Fruit fly (Drosophila melanogaster) whole organism, embryonic: ENCODE results near the gene CG44088.

Source experiments
- Antp ChIP-seq: fragments of 200-800 bp; sonication (Bioruptor generic); optimal IDR thresholded peaks from 3 replicates; lab custom pipeline; 2016; ENCODE audit warnings: missing biosample characterization, missing genetic modification characterization
- CG11695 ChIP-seq: fragments of 200-800 bp; sonication (Bioruptor generic); IDR thresholded peaks from 3 replicates; pipeline ENCODE4 v1.3.6; 2022; ENCODE audit warnings: missing biosample characterization, missing genetic modification characterization
- CG12219 ChIP-seq: fragments of 200-800 bp; sonication (Bioruptor generic); optimal IDR thresholded peaks from 3 replicates; lab custom pipeline; 2018; ENCODE audit warnings: missing biosample characterization, mild to moderate bottlenecking, missing genetic modification characterization
- CG13296 ChIP-seq: fragments of 200-800 bp; sonication (Bioruptor generic); optimal IDR thresholded peaks from 3 replicates; lab custom pipeline; 2018; ENCODE audit warnings: missing biosample characterization, mild to moderate bottlenecking, missing genetic modification characterization
- CG14860 ChIP-seq: fragments of 200-800 bp; sonication (Bioruptor generic); IDR thresholded peaks from 3 replicates; pipeline ENCODE4 v1.3.6; 2022; ENCODE audit warnings: missing biosample characterization, missing genetic modification characterization; ENCODE audit not compliant: partially characterized antibody
- CG17802 ChIP-seq: fragments of 200-800 bp; sonication (Bioruptor generic); optimal IDR thresholded peaks from 2 replicates; lab custom pipeline; 2018; ENCODE audit warnings: missing biosample characterization, mild to moderate bottlenecking, missing genetic modification characterization, moderate library complexity
- CG17912 ChIP-seq: fragments of 200-800 bp; sonication (Bioruptor generic); optimal IDR thresholded peaks from 2 replicates; lab custom pipeline; 2018; ENCODE audit warnings: missing biosample characterization, mild to moderate bottlenecking, missing genetic modification characterization
- CG2120 ChIP-seq: fragments of 200-800 bp; sonication (Bioruptor generic); optimal IDR thresholded peaks from 3 replicates; lab custom pipeline; 2016; ENCODE audit warnings: missing biosample characterization, missing genetic modification characterization
- CG2712 ChIP-seq: fragments of 200-800 bp; optimal IDR thresholded peaks from 3 replicates; lab custom pipeline; 2019; ENCODE audit warnings: missing biosample characterization, mild to moderate bottlenecking, missing genetic modification characterization, moderate library complexity
- CG2875 ChIP-seq: fragments of 200-800 bp; sonication (Bioruptor generic); optimal IDR thresholded peaks from 2 replicates; lab custom pipeline; 2017; ENCODE audit warnings: missing biosample characterization, mild to moderate bottlenecking, missing genetic modification characterization, missing genetic modification reagents
- CG4282 ChIP-seq: fragments of 200-800 bp; sonication (Bioruptor generic); optimal IDR thresholded peaks from 2 replicates; lab custom pipeline; 2016; ENCODE audit warnings: missing biosample characterization, missing genetic modification characterization
- CG4424 ChIP-seq: fragments of 200-800 bp; sonication (Bioruptor generic); optimal IDR thresholded peaks from 3 replicates; lab custom pipeline; 2016; ENCODE audit warnings: missing biosample characterization, missing genetic modification characterization
- CG5245 ChIP-seq: fragments of 200-800 bp; sonication (Bioruptor generic); optimal IDR thresholded peaks from 3 replicates; lab custom pipeline; 2016; ENCODE audit warnings: missing biosample characterization, missing genetic modification characterization
- CG6791 ChIP-seq: fragments of 200-800 bp; sonication (Bioruptor generic); IDR thresholded peaks from 3 replicates; pipeline ENCODE4 v1.3.6; 2022; ENCODE audit warnings: missing biosample characterization, missing genetic modification characterization; ENCODE audit not compliant: partially characterized antibody
- CG6854 ChIP-seq: fragments of 200-800 bp; sonication (Bioruptor generic); optimal IDR thresholded peaks from 3 replicates; lab custom pipeline; 2017; ENCODE audit warnings: missing biosample characterization, mild to moderate bottlenecking, missing genetic modification characterization
- CG7372 ChIP-seq: fragments of 200-800 bp; sonication (Bioruptor generic); IDR thresholded peaks from 2 replicates; pipeline ENCODE4 v1.3.6; 2022; ENCODE audit warnings: missing biosample characterization, missing genetic modification characterization
- CG7839 ChIP-seq: fragments of 200-800 bp; sonication (Bioruptor generic); optimal IDR thresholded peaks from 3 replicates; lab custom pipeline; 2018; ENCODE audit warnings: missing biosample characterization, mild to moderate bottlenecking, missing genetic modification characterization, moderate library complexity
- CG8924 ChIP-seq: fragments of 200-800 bp; optimal IDR thresholded peaks from 3 replicates; lab custom pipeline; 2019; ENCODE audit warnings: missing biosample characterization, mild to moderate bottlenecking, missing genetic modification characterization, moderate library complexity
- CG9932 ChIP-seq: fragments of 200-800 bp; sonication (Bioruptor generic); IDR thresholded peaks from 2 replicates; pipeline ENCODE4 v1.3.6; 2022; ENCODE audit warnings: missing biosample characterization, missing genetic modification characterization
- Chrac-16 ChIP-seq: fragments of 200-800 bp; sonication (Bioruptor generic); optimal IDR thresholded peaks from 3 replicates; lab custom pipeline; 2016; ENCODE audit warnings: missing biosample characterization, missing genetic modification characterization
- Dll ChIP-seq: fragments of 200-800 bp; sonication (Bioruptor generic); IDR thresholded peaks from 4 replicates; pipeline ENCODE4 v1.3.6; 2022; ENCODE audit warnings: missing biosample characterization, missing genetic modification characterization; ENCODE audit not compliant: partially characterized antibody
- Drgx ChIP-seq: fragments of 200-800 bp; sonication (Bioruptor generic); IDR thresholded peaks from 2 replicates; pipeline ENCODE4 v1.3.6; 2022; ENCODE audit warnings: missing biosample characterization, missing genetic modification characterization
- HHEX ChIP-seq: fragments of 200-800 bp; sonication (Bioruptor generic); optimal IDR thresholded peaks from 3 replicates; lab custom pipeline; 2017; ENCODE audit warnings: missing biosample characterization, mild to moderate bottlenecking, missing genetic modification characterization, missing genetic modification reagents
- Hr3 ChIP-seq: fragments of 200-800 bp; sonication (Bioruptor generic); optimal IDR thresholded peaks from 3 replicates; lab custom pipeline; 2016; ENCODE audit warnings: missing biosample characterization, missing genetic modification characterization
- Hr39 ChIP-seq: fragments of >200 bp; optimal IDR thresholded peaks from 2 replicates; lab custom pipeline; 2017
- Myb ChIP-seq: fragments of 200-800 bp; sonication (Bioruptor generic); optimal IDR thresholded peaks from 2 replicates; lab custom pipeline; 2016; ENCODE audit warnings: missing biosample characterization, missing genetic modification characterization
- Nf-YC ChIP-seq: fragments of 200-800 bp; optimal IDR thresholded peaks from 3 replicates; lab custom pipeline; 2019; ENCODE audit warnings: missing biosample characterization, mild to moderate bottlenecking, missing genetic modification characterization, moderate library complexity
- Sox100B ChIP-seq: fragments of 200-800 bp; sonication (Bioruptor generic); optimal IDR thresholded peaks from 3 replicates; lab custom pipeline; 2018; ENCODE audit warnings: missing biosample characterization, mild to moderate bottlenecking, missing genetic modification characterization
- Sry-δ ChIP-seq: fragments of 200-800 bp; sonication (Bioruptor generic); optimal IDR thresholded peaks from 2 replicates; lab custom pipeline; 2016; ENCODE audit warnings: missing biosample characterization, missing genetic modification characterization
- Xbp1 ChIP-seq: fragments of 200-800 bp; sonication (Bioruptor generic); optimal IDR thresholded peaks from 3 replicates; lab custom pipeline; 2016; ENCODE audit warnings: missing biosample characterization, mild to moderate bottlenecking, missing genetic modification characterization
- chinmo ChIP-seq: fragments of 200-800 bp; sonication (Bioruptor generic); IDR thresholded peaks from 4 replicates; pipeline ENCODE4 v1.3.6; 2022; ENCODE audit warnings: missing biosample characterization, missing genetic modification characterization; ENCODE audit not compliant: partially characterized antibody
- crp ChIP-seq, 2 experiments: fragments of 200-800 bp; sonication (Bioruptor generic); optimal IDR thresholded peaks; 2 replicates in 1 of 2; 3 replicates in 1 of 2; lab custom pipeline; 2017; ENCODE audit warnings: missing biosample characterization in 2 of 2, missing genetic modification characterization in 2 of 2, mild to moderate bottlenecking in 1 of 2, moderate library complexity in 1 of 2
- disco-r ChIP-seq: fragments of 200-800 bp; sonication (Bioruptor generic); optimal IDR thresholded peaks from 2 replicates; lab custom pipeline; 2016; ENCODE audit warnings: missing biosample characterization, missing genetic modification characterization
- dysf ChIP-seq: fragments of 200-800 bp; sonication (Bioruptor generic); IDR thresholded peaks from 3 replicates; pipeline ENCODE4 v1.3.6; 2022; ENCODE audit warnings: missing biosample characterization, missing genetic modification characterization
- fd3F ChIP-seq: fragments of 200-800 bp; sonication (Bioruptor generic); optimal IDR thresholded peaks from 2 replicates; lab custom pipeline; 2018; ENCODE audit warnings: missing biosample characterization, mild to moderate bottlenecking, missing genetic modification characterization, moderate library complexity
- gem ChIP-seq: fragments of 200-800 bp; sonication (Bioruptor generic); optimal IDR thresholded peaks from 2 replicates; lab custom pipeline; 2019; ENCODE audit warnings: missing biosample characterization, mild to moderate bottlenecking, missing genetic modification characterization, moderate library complexity
- gfzf ChIP-seq: fragments of 200-800 bp; sonication (Bioruptor generic); optimal IDR thresholded peaks from 2 replicates; lab custom pipeline; 2016; ENCODE audit warnings: missing biosample characterization, mild to moderate bottlenecking, missing genetic modification characterization, moderate library complexity
- gsb ChIP-seq: fragments of 200-800 bp; sonication (Bioruptor generic); IDR thresholded peaks from 2 replicates; pipeline ENCODE4 v1.3.6; 2022; ENCODE audit warnings: missing biosample characterization, missing genetic modification characterization
- ind ChIP-seq: fragments of 200-800 bp; sonication (Bioruptor generic); optimal IDR thresholded peaks from 3 replicates; lab custom pipeline; 2016; ENCODE audit warnings: missing biosample characterization, missing genetic modification characterization
- klu ChIP-seq: fragments of 200-800 bp; sonication (Bioruptor generic); IDR thresholded peaks from 2 replicates; pipeline ENCODE4 v1.3.6; 2022; ENCODE audit warnings: missing biosample characterization, missing genetic modification characterization
- kni ChIP-seq: fragments of 200-800 bp; sonication (Bioruptor generic); optimal IDR thresholded peaks from 3 replicates; lab custom pipeline; 2017; ENCODE audit warnings: mild to moderate bottlenecking, missing biosample characterization, missing genetic modification reagents, missing genetic modification characterization
- lov ChIP-seq, 2 experiments: fragments of 200-800 bp in 1 of 2; fragments of >200 bp in 1 of 2; sonication (Bioruptor generic) in 1 of 2; IDR thresholded peaks in 1 of 2; optimal IDR thresholded peaks in 1 of 2; 2 replicates in 1 of 2; 3 replicates in 1 of 2; pipeline versions ENCODE4 v1.3.6 to Lab custom; 2017 to 2022; ENCODE audit warnings: missing biosample characterization in 1 of 2, missing genetic modification characterization in 1 of 2
- oc ChIP-seq: fragments of 200-800 bp; sonication (Bioruptor generic); optimal IDR thresholded peaks from 2 replicates; lab custom pipeline; 2018; ENCODE audit warnings: missing biosample characterization, mild to moderate bottlenecking, missing genetic modification characterization, moderate library complexity
- peb ChIP-seq: fragments of 200-800 bp; sonication (Bioruptor generic); IDR thresholded peaks from 2 replicates; pipeline ENCODE4 v1.3.6; 2022; ENCODE audit warnings: missing biosample characterization, missing genetic modification characterization
- pnt ChIP-seq: fragments of 200-800 bp; sonication (Bioruptor generic); optimal IDR thresholded peaks from 3 replicates; lab custom pipeline; 2016; ENCODE audit warnings: missing biosample characterization, missing genetic modification characterization
- psq ChIP-seq: fragments of 200-800 bp; sonication (Bioruptor generic); optimal IDR thresholded peaks from 2 replicates; lab custom pipeline; 2017; ENCODE audit warnings: missing biosample characterization, missing genetic modification characterization
- sens ChIP-seq: fragments of 200-800 bp; sonication (Bioruptor generic); peaks from one replicate; lab custom pipeline; 2016; ENCODE audit warnings: missing biosample characterization, missing genetic modification characterization
- sug ChIP-seq: fragments of 200-800 bp; optimal IDR thresholded peaks from 2 replicates; lab custom pipeline; 2019; ENCODE audit warnings: missing biosample characterization, mild to moderate bottlenecking, missing genetic modification characterization, moderate library complexity
- trem ChIP-seq: fragments of 200-800 bp; optimal IDR thresholded peaks from 3 replicates; lab custom pipeline; 2019; ENCODE audit warnings: missing biosample characterization, mild to moderate bottlenecking, missing genetic modification characterization, moderate library complexity
- vnd ChIP-seq: fragments of 200-800 bp; sonication (Bioruptor generic); IDR thresholded peaks from 3 replicates; pipeline ENCODE4 v1.3.6; 2022; ENCODE audit warnings: missing biosample characterization, missing genetic modification characterization; ENCODE audit not compliant: partially characterized antibody

The CG44088 gene

dm6 chr3R:4738494-4739191, 36.2 kb downstream of the CG44088 start (continued):
- TF ChIP-seq CG2120 (GFP tag; lab: Kevin White, UChicago) (no peak), Hr39 (no peak), trem (tag; lab: Kevin White, UChicago) (no peak), CG17912 (GFP tag; lab: Kevin White, UChicago) (no peak), CG2875 (peak; percentile 7), sug (no peak), CG12219 (GFP tag; lab: Kevin White, UChicago) (no peak), oc (no peak), Sox100B (GFP tag; lab: Kevin White, UChicago) (peak; percentile 8), ind (GFP tag; lab: Kevin White, UChicago) (no peak), peb (no peak), Xbp1 (GFP tag; lab: Kevin White, UChicago) (peak; percentile 7), chinmo (GFP tag; lab: Robert Waterston, UW) (no peak), gsb (GFP tag; lab: Robert Waterston, UW) (no peak), CG6791 (GFP tag; lab: Robert Waterston, UW) (no peak), CG4424 (GFP tag; lab: Kevin White, UChicago) (no peak), CG13296 (no peak), Myb (GFP tag; lab: Kevin White, UChicago) (no peak), Hr3 (GFP tag; lab: Kevin White, UChicago) (no peak), gfzf (no peak), Dll (GFP tag; lab: Robert Waterston, UW) (no peak), CG8924 (tag; lab: Kevin White, UChicago) (no peak), Chrac-16 (GFP tag; lab: Kevin White, UChicago) (no peak), CG4282 (no peak), CG14860 (no peak), disco-r (no peak), psq (no peak), Drgx (GFP tag; lab: Robert Waterston, UW) (no peak), klu (GFP tag; lab: Robert Waterston, UW) (no peak), sens (GFP tag; lab: Kevin White, UChicago) (peak; percentile 78), vnd (GFP tag; lab: Robert Waterston, UW) (no peak), CG11695 (no peak), CG5245 (GFP tag; lab: Kevin White, UChicago) (no peak), Antp (GFP tag; lab: Kevin White, UChicago) (no peak), CG7839 (peak; percentile 16), CG7372 (GFP tag; lab: Robert Waterston, UW) (no peak), HHEX (no peak), Nf-YC (tag; lab: Kevin White, UChicago) (no peak), dysf (GFP tag; lab: Robert Waterston, UW) (no peak), pnt (no peak), kni (GFP tag; lab: Kevin White, UChicago) (no peak), fd3F (GFP tag; lab: Kevin White, UChicago) (no peak), CG17802 (tag; lab: Kevin White, UChicago) (no peak), CG2712 (tag; lab: Kevin White, UChicago) (peak; percentile 46), CG9932 (no peak), CG6854 (GFP tag; lab: Kevin White, UChicago) (no peak), lov (optimal IDR thresholded peaks at IDR 0.05; lab: Kevin White, UChicago) (no peak), lov (GFP tag; IDR thresholded peaks at IDR 0.05; lab: Robert Waterston, UW) (no peak), Sry-δ (GFP tag; lab: Kevin White, UChicago) (no peak), gem (tag; lab: Kevin White, UChicago) (peak; percentile 36), crp (GFP tag; optimal IDR thresholded peaks at IDR 0.05; lab: Kevin White, UChicago) (no peak)
